Fruit fly (Drosophila melanogaster) whole organism, embryonic: ENCODE results near the gene ssh.

Experiments
- Blimp-1 ChIP-seq: fragments of 200-800 bp; sonication (Bioruptor generic); optimal IDR thresholded peaks from 3 replicates; lab custom pipeline; 2018; ENCODE audit warnings: missing biosample characterization, missing genetic modification characterization, mild to moderate bottlenecking, moderate library complexity, missing genetic modification reagents
- CG11695 ChIP-seq: fragments of 200-800 bp; sonication (Bioruptor generic); IDR thresholded peaks from 3 replicates; pipeline ENCODE4 v1.3.6; 2022; ENCODE audit warnings: missing biosample characterization, missing genetic modification characterization
- CG12219 ChIP-seq: fragments of 200-800 bp; sonication (Bioruptor generic); optimal IDR thresholded peaks from 3 replicates; lab custom pipeline; 2018; ENCODE audit warnings: missing biosample characterization, mild to moderate bottlenecking, missing genetic modification characterization
- CG13296 ChIP-seq: fragments of 200-800 bp; sonication (Bioruptor generic); optimal IDR thresholded peaks from 3 replicates; lab custom pipeline; 2018; ENCODE audit warnings: missing biosample characterization, mild to moderate bottlenecking, missing genetic modification characterization
- CG13775 ChIP-seq: fragments of 200-800 bp; sonication (Bioruptor generic); optimal IDR thresholded peaks from 3 replicates; lab custom pipeline; 2017; ENCODE audit warnings: missing biosample characterization, mild to moderate bottlenecking, missing genetic modification characterization
- CG14441 ChIP-seq: fragments of 200-800 bp; sonication (Bioruptor generic); IDR thresholded peaks from 2 replicates; pipeline ENCODE4 v1.3.6; 2022; ENCODE audit warnings: missing biosample characterization, missing genetic modification characterization
- CG16813 ChIP-seq: fragments of 200-800 bp; sonication (Bioruptor generic); IDR thresholded peaks from 3 replicates; pipeline ENCODE4 v1.3.6; 2022; ENCODE audit warnings: missing biosample characterization, missing genetic modification characterization; ENCODE audit not compliant: partially characterized antibody
- CG16815 ChIP-seq: fragments of 200-800 bp; sonication (Bioruptor generic); optimal IDR thresholded peaks from 3 replicates; lab custom pipeline; 2017; ENCODE audit warnings: missing biosample characterization, mild to moderate bottlenecking, missing genetic modification characterization
- CG18476 ChIP-seq: fragments of 200-800 bp; sonication (Bioruptor generic); optimal IDR thresholded peaks from 2 replicates; lab custom pipeline; 2016; ENCODE audit warnings: missing biosample characterization, mild to moderate bottlenecking, missing genetic modification characterization
- CG2712 ChIP-seq: fragments of 200-800 bp; optimal IDR thresholded peaks from 3 replicates; lab custom pipeline; 2019; ENCODE audit warnings: missing biosample characterization, mild to moderate bottlenecking, missing genetic modification characterization, moderate library complexity
- CG32772 ChIP-seq: fragments of 200-800 bp; sonication (Bioruptor generic); IDR thresholded peaks from 2 replicates; pipeline ENCODE4 v1.3.6; 2022; ENCODE audit warnings: missing biosample characterization, missing genetic modification characterization
- CG34376 ChIP-seq: fragments of 200-800 bp; sonication (Bioruptor generic); optimal IDR thresholded peaks from 2 replicates; lab custom pipeline; 2018; ENCODE audit warnings: missing biosample characterization, mild to moderate bottlenecking, missing genetic modification characterization
- CG4328 ChIP-seq: fragments of 200-800 bp; sonication (Bioruptor generic); optimal IDR thresholded peaks from 3 replicates; lab custom pipeline; 2017; ENCODE audit warnings: missing biosample characterization, missing genetic modification reagents, missing genetic modification characterization
- CG4424 ChIP-seq: fragments of 200-800 bp; sonication (Bioruptor generic); optimal IDR thresholded peaks from 3 replicates; lab custom pipeline; 2016; ENCODE audit warnings: missing biosample characterization, missing genetic modification characterization
- CG6654 ChIP-seq: fragments of 200-800 bp; sonication (Bioruptor generic); optimal IDR thresholded peaks from 2 replicates; lab custom pipeline; 2017; ENCODE audit warnings: missing biosample characterization, mild to moderate bottlenecking, missing genetic modification characterization
- CG7556 ChIP-seq: fragments of 200-800 bp; sonication (Bioruptor generic); optimal IDR thresholded peaks from 2 replicates; lab custom pipeline; 2017; ENCODE audit warnings: missing biosample characterization, mild to moderate bottlenecking, missing genetic modification characterization
- CG7839 ChIP-seq: fragments of 200-800 bp; sonication (Bioruptor generic); optimal IDR thresholded peaks from 3 replicates; lab custom pipeline; 2018; ENCODE audit warnings: missing biosample characterization, mild to moderate bottlenecking, missing genetic modification characterization, moderate library complexity
- CG8281 ChIP-seq: fragments of 200-800 bp; sonication (Bioruptor generic); optimal IDR thresholded peaks from 2 replicates; lab custom pipeline; 2018; ENCODE audit warnings: missing biosample characterization, mild to moderate bottlenecking, missing genetic modification characterization, moderate library complexity
- CG8924 ChIP-seq: fragments of 200-800 bp; optimal IDR thresholded peaks from 3 replicates; lab custom pipeline; 2019; ENCODE audit warnings: missing biosample characterization, mild to moderate bottlenecking, missing genetic modification characterization, moderate library complexity
- Dek ChIP-seq: fragments of 200-800 bp; sonication (Bioruptor generic); optimal IDR thresholded peaks from 3 replicates; lab custom pipeline; 2019; ENCODE audit warnings: missing biosample characterization, mild to moderate bottlenecking, missing genetic modification characterization, moderate library complexity
- Dip3 ChIP-seq: fragments of 200-800 bp; sonication (Bioruptor generic); optimal IDR thresholded peaks from 3 replicates; lab custom pipeline; 2016; ENCODE audit warnings: missing biosample characterization, missing genetic modification characterization
- E2f1 ChIP-seq: fragments of 200-800 bp; sonication (Bioruptor generic); IDR thresholded peaks from 2 replicates; pipeline ENCODE4 v1.3.6; 2022; ENCODE audit warnings: missing biosample characterization, missing genetic modification characterization
- Hand ChIP-seq: fragments of 200-800 bp; sonication (Bioruptor generic); optimal IDR thresholded peaks from 2 replicates; lab custom pipeline; 2017; ENCODE audit warnings: mild to moderate bottlenecking, missing biosample characterization, missing genetic modification reagents, missing genetic modification characterization
- Max ChIP-seq: fragments of 200-800 bp; sonication (Bioruptor generic); optimal IDR thresholded peaks from 2 replicates; lab custom pipeline; 2016; ENCODE audit warnings: missing biosample characterization, mild to moderate bottlenecking, missing genetic modification characterization
- Oli ChIP-seq: fragments of 200-800 bp; sonication (Bioruptor generic); optimal IDR thresholded peaks from 2 replicates; lab custom pipeline; 2018; ENCODE audit warnings: missing biosample characterization, mild to moderate bottlenecking, missing genetic modification characterization, moderate library complexity
- Scr ChIP-seq: fragments of 200-800 bp; sonication (Bioruptor generic); IDR thresholded peaks from 2 replicates; pipeline ENCODE4 v1.3.6; 2022; ENCODE audit warnings: missing biosample characterization, missing genetic modification characterization; ENCODE audit not compliant: partially characterized antibody
- Sox100B ChIP-seq: fragments of 200-800 bp; sonication (Bioruptor generic); optimal IDR thresholded peaks from 3 replicates; lab custom pipeline; 2018; ENCODE audit warnings: missing biosample characterization, mild to moderate bottlenecking, missing genetic modification characterization
- ac ChIP-seq: fragments of 200-800 bp; sonication (Bioruptor generic); optimal IDR thresholded peaks from 3 replicates; lab custom pipeline; 2017; ENCODE audit warnings: missing biosample characterization, mild to moderate bottlenecking, missing genetic modification characterization
- btn ChIP-seq: fragments of 200-800 bp; sonication (Bioruptor generic); optimal IDR thresholded peaks from 2 replicates; lab custom pipeline; 2016; ENCODE audit warnings: missing biosample characterization, missing genetic modification characterization
- corto ChIP-seq: fragments of 200-800 bp; sonication (Bioruptor generic); optimal IDR thresholded peaks from 2 replicates; lab custom pipeline; 2016; ENCODE audit warnings: missing biosample characterization, mild to moderate bottlenecking, missing genetic modification characterization, moderate library complexity
- dmrt99B ChIP-seq: fragments of 200-800 bp; sonication (Bioruptor generic); optimal IDR thresholded peaks from 2 replicates; lab custom pipeline; 2018; ENCODE audit warnings: missing biosample characterization, mild to moderate bottlenecking, missing genetic modification characterization, moderate library complexity
- fd102C ChIP-seq: fragments of 200-800 bp; sonication (Bioruptor generic); optimal IDR thresholded peaks from 2 replicates; lab custom pipeline; 2018; ENCODE audit warnings: missing biosample characterization, mild to moderate bottlenecking, missing genetic modification characterization, moderate library complexity
- fd3F ChIP-seq: fragments of 200-800 bp; sonication (Bioruptor generic); optimal IDR thresholded peaks from 2 replicates; lab custom pipeline; 2018; ENCODE audit warnings: missing biosample characterization, mild to moderate bottlenecking, missing genetic modification characterization, moderate library complexity
- gem ChIP-seq: fragments of 200-800 bp; sonication (Bioruptor generic); optimal IDR thresholded peaks from 2 replicates; lab custom pipeline; 2019; ENCODE audit warnings: missing biosample characterization, mild to moderate bottlenecking, missing genetic modification characterization, moderate library complexity
- gsb-n ChIP-seq: fragments of 200-800 bp; sonication (Bioruptor generic); optimal IDR thresholded peaks from 3 replicates; lab custom pipeline; 2018; ENCODE audit warnings: missing biosample characterization, mild to moderate bottlenecking, missing genetic modification characterization
- hkb ChIP-seq, 2 experiments: fragments of 200-800 bp in 1 of 2; fragments of >200 bp in 1 of 2; sonication (Bioruptor generic) in 1 of 2; IDR thresholded peaks in 1 of 2; optimal IDR thresholded peaks in 1 of 2; 2 replicates each; pipeline versions ENCODE4 v1.3.6 to Lab custom; 2017 to 2022; ENCODE audit warnings: missing biosample characterization in 1 of 2, missing genetic modification characterization in 1 of 2
- luna ChIP-seq: fragments of 200-800 bp; sonication (Bioruptor generic); optimal IDR thresholded peaks from 2 replicates; lab custom pipeline; 2016; ENCODE audit warnings: missing biosample characterization, missing genetic modification characterization
- nau ChIP-seq: fragments of 200-800 bp; sonication (Bioruptor generic); optimal IDR thresholded peaks from 3 replicates; lab custom pipeline; 2017; ENCODE audit warnings: missing biosample characterization, mild to moderate bottlenecking, missing genetic modification characterization, missing genetic modification reagents
- nerfin-1 ChIP-seq: fragments of 200-800 bp; sonication (Bioruptor generic); optimal IDR thresholded peaks from 3 replicates; lab custom pipeline; 2019; ENCODE audit warnings: missing biosample characterization, mild to moderate bottlenecking, missing genetic modification characterization, moderate library complexity
- nom ChIP-seq: fragments of 200-800 bp; sonication (Bioruptor generic); optimal IDR thresholded peaks from 2 replicates; lab custom pipeline; 2017; ENCODE audit warnings: missing biosample characterization, missing genetic modification characterization, mild to moderate bottlenecking, moderate library complexity, missing genetic modification reagents
- pho ChIP-seq: fragments of 200-800 bp; sonication (Bioruptor generic); optimal IDR thresholded peaks from 2 replicates; lab custom pipeline; 2016; ENCODE audit warnings: missing biosample characterization, missing genetic modification characterization
- stc ChIP-seq: fragments of 200-800 bp; sonication (Bioruptor generic); IDR thresholded peaks from 2 replicates; pipeline ENCODE4 v1.3.6; 2022; ENCODE audit warnings: missing biosample characterization, missing genetic modification characterization
- tgo ChIP-seq: fragments of 200-800 bp; sonication (Bioruptor generic); IDR thresholded peaks from 3 replicates; pipeline ENCODE4 v1.3.6; 2022; ENCODE audit warnings: missing biosample characterization, missing genetic modification characterization
- trh ChIP-seq: fragments of 200-800 bp; sonication (Bioruptor generic); optimal IDR thresholded peaks from 2 replicates; lab custom pipeline; 2016; ENCODE audit warnings: missing biosample characterization, missing genetic modification characterization
- unpg ChIP-seq: fragments of 200-800 bp; sonication (Bioruptor generic); optimal IDR thresholded peaks from 3 replicates; lab custom pipeline; 2018; ENCODE audit warnings: missing biosample characterization, mild to moderate bottlenecking, missing genetic modification characterization, moderate library complexity
- zf30C ChIP-seq: fragments of 200-800 bp; sonication (Bioruptor generic); optimal IDR thresholded peaks from 3 replicates; lab custom pipeline; 2018; ENCODE audit warnings: missing biosample characterization, mild to moderate bottlenecking, missing genetic modification characterization

ssh gene

dm6 chr3R:24983537-24984501, 39.1 kb upstream of the ssh start, which contains the start of gene tnc (continued):
- TF ChIP-seq CG16813 (GFP tag; lab: Robert Waterston, UW) (no peak), CG4424 (GFP tag; lab: Kevin White, UChicago) (peak; percentile 25), dmrt99B (peak; percentile 75), CG11695 (GFP tag; lab: Robert Waterston, UW) (no peak; the same call in 1 of the 3 replicates), Hand (GFP tag; lab: Kevin White, UChicago) (peak; percentile 53), Dip3 (GFP tag; lab: Kevin White, UChicago) (no peak), CG6654 (peak; percentile 14), btn (GFP tag; lab: Kevin White, UChicago) (no peak), CG7556 (GFP tag; lab: Kevin White, UChicago) (peak; percentile 86), tgo (GFP tag; lab: Robert Waterston, UW) (0 out of 3 replicates have a peak, but pooled peaks have one; percentile 20), CG14441 (GFP tag; lab: Robert Waterston, UW) (0 out of 2 replicates have a peak, but pooled peaks have one; percentile 18), stc (GFP tag; lab: Robert Waterston, UW) (peak; percentile 36; the same call in 1 of the 2 replicates), CG12219 (GFP tag; lab: Kevin White, UChicago) (peak; percentile 12), nerfin-1 (tag; lab: Kevin White, UChicago) (peak; percentile 38), CG13775 (GFP tag; lab: Kevin White, UChicago) (peak; percentile 18), Oli (tag; lab: Kevin White, UChicago) (peak; percentile 66), gem (peak; percentile 81), CG18476 (peak; percentile 13), fd3F (GFP tag; lab: Kevin White, UChicago) (peak; percentile 37), CG4328 (GFP tag; lab: Kevin White, UChicago) (peak; percentile 38), CG32772 (GFP tag; lab: Robert Waterston, UW) (0 out of 2 replicates have a peak, but pooled peaks have one; percentile 23), CG2712 (tag; lab: Kevin White, UChicago) (peak; percentile 69), unpg (GFP tag; lab: Kevin White, UChicago) (peak; percentile 59), ac (GFP tag; lab: Kevin White, UChicago) (no peak), E2f1 (no peak), corto (GFP tag; lab: Kevin White, UChicago) (peak; percentile 9), Blimp-1 (peak; percentile 47), gsb-n (peak; percentile 28), Sox100B (GFP tag; lab: Kevin White, UChicago) (peak; percentile 61), trh (GFP tag; lab: Kevin White, UChicago) (no peak), CG8924 (tag; lab: Kevin White, UChicago) (peak; percentile 58), Scr (GFP tag; lab: Robert Waterston, UW) (no peak), Max (GFP tag; lab: Kevin White, UChicago) (no peak), CG7839 (tag; lab: Kevin White, UChicago) (peak; percentile 75), CG34376 (GFP tag; lab: Kevin White, UChicago) (no peak), nau (GFP tag; lab: Kevin White, UChicago) (peak; percentile 42), Dek (tag; lab: Kevin White, UChicago) (peak; percentile 51), zf30C (GFP tag; lab: Kevin White, UChicago) (peak; percentile 46), CG16815 (GFP tag; lab: Kevin White, UChicago) (peak; percentile 38), pho (no peak), fd102C (GFP tag; lab: Kevin White, UChicago) (no peak), luna (no peak), nom (GFP tag; lab: Kevin White, UChicago) (peak; percentile 11), CG13296 (peak; percentile 34), hkb (optimal IDR thresholded peaks at IDR 0.05; lab: Kevin White, UChicago) (no peak), hkb (GFP tag; IDR thresholded peaks at IDR 0.05; lab: Robert Waterston, UW) (peak; percentile 18; the same call in 1 of the 2 replicates), CG8281 (tag; lab: Kevin White, UChicago) (no peak)
